Fruit fly (Drosophila melanogaster) Kc167 (cell line): Measurements from ENCODE around the gene CG16789.

Experiments
- Myc ChIP-seq: fragments of >200 bp; optimal IDR thresholded peaks from 2 replicates; lab custom pipeline; 2017; ENCODE audit warnings: missing external identifiers
- Sin3A ChIP-seq: fragments of >200 bp; optimal IDR thresholded peaks from 2 replicates; lab custom pipeline; 2018; ENCODE audit warnings: missing external identifiers
- h ChIP-seq: fragments of >200 bp; optimal IDR thresholded peaks from 3 replicates; lab custom pipeline; 2018; ENCODE audit warnings: missing external identifiers
- insv ChIP-seq: fragments of >200 bp; optimal IDR thresholded peaks from 3 replicates; lab custom pipeline; 2018; ENCODE audit warnings: missing external identifiers
- psq ChIP-seq: fragments of >200 bp; optimal IDR thresholded peaks from 2 replicates; lab custom pipeline; 2017; ENCODE audit warnings: missing external identifiers
- ttk ChIP-seq: sonication (Bioruptor generic); optimal IDR thresholded peaks from 2 replicates; lab custom pipeline; 2017; ENCODE audit warnings: missing external identifiers

- TF ChIP-seq h (lab: Kevin White, UChicago), result no peak
- no peak for TF ChIP-seq Sin3A (lab: Kevin White, UChicago)
- no peak for TF ChIP-seq psq
- TF ChIP-seq ttk (lab: Kevin White, UChicago), result no peak
- no peak for TF ChIP-seq Myc (lab: Kevin White, UChicago)
- no peak for TF ChIP-seq insv (lab: Kevin White, UChicago)
Measured at dm6 chr3R:9594839-9595238, 28.8 kb downstream of the CG16789 start.
